Worm (Caenorhabditis elegans) whole organism, early embryonic: Measurements from ENCODE around the gene zip-11.

Source experiments
- B0310.2 ChIP-seq: sonication (generic microtip); optimal IDR thresholded peaks from 2 replicates; lab custom pipeline; 2016; ENCODE audit warnings: mild to moderate bottlenecking, missing genetic modification characterization, missing compliant biosample characterization
- F13C5.2 ChIP-seq: sonication (generic microtip); optimal IDR thresholded peaks from 2 replicates; lab custom pipeline; 2017; ENCODE audit warnings: mild to moderate bottlenecking, missing genetic modification characterization, inconsistent platforms, missing compliant biosample characterization
- aly-1 ChIP-seq: sonication (generic microtip); optimal IDR thresholded peaks from 2 replicates; lab custom pipeline; 2016; ENCODE audit warnings: missing genetic modification characterization, missing compliant biosample characterization
- ama-1 ChIP-seq: fragments of 150-350 bp; optimal IDR thresholded peaks from 2 replicates; lab custom pipeline; 2014
- ceh-13 ChIP-seq: fragments of 200-800 bp; sonication (Bioruptor generic); optimal IDR thresholded peaks from 2 replicates; lab custom pipeline; 2018; ENCODE audit warnings: mild to moderate bottlenecking, missing genetic modification characterization, missing compliant biosample characterization
- ceh-36 ChIP-seq: sonication (generic microtip); optimal IDR thresholded peaks from 2 replicates; lab custom pipeline; 2016; ENCODE audit warnings: missing genetic modification characterization, inconsistent platforms, missing compliant biosample characterization
- ets-7 ChIP-seq: sonication (generic microtip); optimal IDR thresholded peaks from 2 replicates; lab custom pipeline; 2016; ENCODE audit warnings: missing genotype, missing genetic modification characterization, missing compliant biosample characterization
- flt-1 ChIP-seq: fragments of 200-800 bp; sonication (Bioruptor generic); IDR thresholded peaks from 2 replicates; pipeline ENCODE4 v1.3.6; 2022; ENCODE audit warnings: missing genetic modification characterization, missing compliant biosample characterization
- hmbx-1 ChIP-seq: sonication (generic microtip); optimal IDR thresholded peaks from 2 replicates; lab custom pipeline; 2016; ENCODE audit warnings: mild to moderate bottlenecking, missing genetic modification characterization, missing compliant biosample characterization
- hmg-4 ChIP-seq: fragments of 200-800 bp; sonication (Bioruptor generic); optimal IDR thresholded peaks from 2 replicates; lab custom pipeline; 2018; ENCODE audit warnings: mild to moderate bottlenecking, missing genetic modification characterization, missing compliant biosample characterization
- hnd-1 ChIP-seq: sonication (generic microtip); optimal IDR thresholded peaks from 2 replicates; lab custom pipeline; 2016; ENCODE audit warnings: missing genetic modification characterization, missing compliant biosample characterization
- pes-1 ChIP-seq: fragments of 200-800 bp; sonication (Bioruptor generic); IDR thresholded peaks from 2 replicates; pipeline ENCODE4 v1.3.6; 2022; ENCODE audit warnings: missing genetic modification reagents, missing genetic modification characterization, missing compliant biosample characterization
- scrt-1 ChIP-seq: fragments of 200-800 bp; sonication (Bioruptor generic); IDR thresholded peaks from 2 replicates; pipeline ENCODE4 v1.3.6; 2022; ENCODE audit warnings: missing genetic modification characterization, missing compliant biosample characterization
- sea-1 ChIP-seq: fragments of 200-800 bp; sonication (Bioruptor generic); conservative IDR thresholded peaks from 2 replicates; pipeline ENCODE4 v1.3.6; 2022; ENCODE audit warnings: missing genetic modification characterization, missing compliant biosample characterization
- tbx-11 ChIP-seq: fragments of 200-800 bp; sonication (Bioruptor generic); IDR thresholded peaks from 2 replicates; pipeline ENCODE4 v1.3.6; 2022; ENCODE audit warnings: missing genetic modification characterization, missing compliant biosample characterization
- tbx-37 ChIP-seq: fragments of 200-800 bp; sonication (Bioruptor generic); conservative IDR thresholded peaks from 2 replicates; pipeline ENCODE4 v1.3.6; 2022; ENCODE audit warnings: missing genetic modification reagents, missing genetic modification characterization, missing compliant biosample characterization
- tra-4 ChIP-seq: sonication (generic microtip); optimal IDR thresholded peaks from 2 replicates; lab custom pipeline; 2017; ENCODE audit warnings: missing genetic modification characterization, missing compliant biosample characterization

Gene zip-11

ce11 chrIV:3311243-3311642 lies at the start of gene zip-11:
zip-11 (plus strand) TSS chrIV:3311276.
- TF ChIP-seq hmg-4 (peak; percentile 28), hmbx-1 (tag; lab: Kevin White, UChicago) (no peak), B0310.2 (tag; lab: Kevin White, UChicago) (no peak), ceh-36 (tag; lab: Kevin White, UChicago) (no peak), tbx-11 (GFP tag; lab: Robert Waterston, UW) (no peak)

- TF ChIP-seq ama-1 (lab: Kevin White, UChicago) (no peak), ets-7 (tag; lab: Kevin White, UChicago) (no peak), hmg-4 (no peak), ceh-36 (tag; lab: Kevin White, UChicago) (no peak), tra-4 (tag; lab: Kevin White, UChicago) (no peak), scrt-1 (no peak), hmbx-1 (tag; lab: Kevin White, UChicago) (no peak), sea-1 (GFP tag; lab: Robert Waterston, UW) (no peak)
Observed at ce11 chrIV:3261761-3262160, 49.3 kb upstream of the zip-11 start.

DNA sequence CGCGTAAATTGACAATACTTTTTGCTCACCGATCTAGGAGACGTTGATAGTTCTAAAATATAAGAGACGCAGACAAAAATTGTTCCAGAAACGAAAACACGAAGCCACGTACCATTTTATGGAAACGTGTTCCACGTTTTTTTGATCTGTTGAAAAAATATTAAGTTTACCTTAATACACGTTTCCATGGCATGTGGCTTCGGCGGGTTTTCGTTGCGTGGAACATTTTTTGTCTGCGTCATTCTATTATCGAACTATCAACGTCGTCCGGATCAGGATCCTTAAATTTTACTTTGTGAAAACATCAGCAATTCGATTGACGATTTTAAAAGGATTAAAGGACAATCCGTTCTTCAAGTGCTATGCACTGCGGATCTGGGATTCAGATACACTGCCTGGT lies 45.4 kb upstream of the zip-11 start, which contains the start of gene T26C12.2:
Gene T26C12.2 (minus strand): TSS at position 101 of the 400 bp plus-strand sequence.
- TF ChIP-seq aly-1 (tag; lab: Kevin White, UChicago): no peak
- TF ChIP-seq ama-1 (lab: Kevin White, UChicago): no peak
- no peak for TF ChIP-seq pes-1 (GFP tag; lab: Robert Waterston, UW)
- TF ChIP-seq hmg-4: no peak
- TF ChIP-seq ets-7 (tag; lab: Kevin White, UChicago): no peak
- no peak for TF ChIP-seq flt-1 (GFP tag; lab: Robert Waterston, UW)
- TF ChIP-seq B0310.2 (tag; lab: Kevin White, UChicago): no peak
- TF ChIP-seq tbx-11 (GFP tag; lab: Robert Waterston, UW): no peak
- no peak for TF ChIP-seq hmbx-1 (tag; lab: Kevin White, UChicago)
- no peak for TF ChIP-seq F13C5.2 (tag; lab: Kevin White, UChicago)
- TF ChIP-seq sea-1 (GFP tag; lab: Robert Waterston, UW): no peak
- TF ChIP-seq ceh-13 (GFP tag; lab: Kevin White, UChicago): no peak

DNA sequence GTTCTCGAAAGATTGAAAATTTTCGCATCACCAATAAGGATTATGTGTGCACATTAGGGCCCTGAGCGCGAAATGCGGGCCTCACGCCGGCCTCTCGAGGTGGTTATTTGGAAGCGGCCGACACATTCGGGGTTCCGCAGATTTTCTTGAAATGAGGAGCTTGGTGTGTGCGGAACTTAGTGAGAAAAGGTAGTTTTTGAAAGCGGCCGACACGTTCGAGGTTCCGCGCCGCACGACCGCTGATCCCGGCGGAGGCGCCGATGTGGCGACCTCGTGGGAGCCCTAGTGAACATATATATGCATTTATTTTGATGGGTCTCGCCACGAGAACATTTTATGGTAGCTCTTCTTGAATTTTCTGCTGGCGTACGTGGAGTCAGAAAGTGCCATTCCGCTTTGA lies 44.2 kb upstream of the zip-11 start:
- TF ChIP-seq F13C5.2 (tag; lab: Kevin White, UChicago) (no peak), aly-1 (tag; lab: Kevin White, UChicago) (no peak), tbx-37 (GFP tag; lab: Robert Waterston, UW) (no peak), scrt-1 (no peak), ama-1 (lab: Kevin White, UChicago) (no peak), hmg-4 (no peak), tbx-11 (GFP tag; lab: Robert Waterston, UW) (no peak), tra-4 (tag; lab: Kevin White, UChicago) (no peak), hmbx-1 (tag; lab: Kevin White, UChicago) (no peak), ceh-36 (tag; lab: Kevin White, UChicago) (no peak), ceh-13 (GFP tag; lab: Kevin White, UChicago) (no peak)

- no peak for TF ChIP-seq ceh-36 (tag; lab: Kevin White, UChicago)
- no peak for TF ChIP-seq pes-1 (GFP tag; lab: Robert Waterston, UW)
- no peak for TF ChIP-seq hmbx-1 (tag; lab: Kevin White, UChicago)
- TF ChIP-seq hnd-1 (tag; lab: Kevin White, UChicago): no peak
Observed at ce11 chrIV:3267581-3267980, 43.5 kb upstream of the zip-11 start, which contains the start of gene clec-173. clec-173 (minus strand) TSS chrIV:3267681.

DNA sequence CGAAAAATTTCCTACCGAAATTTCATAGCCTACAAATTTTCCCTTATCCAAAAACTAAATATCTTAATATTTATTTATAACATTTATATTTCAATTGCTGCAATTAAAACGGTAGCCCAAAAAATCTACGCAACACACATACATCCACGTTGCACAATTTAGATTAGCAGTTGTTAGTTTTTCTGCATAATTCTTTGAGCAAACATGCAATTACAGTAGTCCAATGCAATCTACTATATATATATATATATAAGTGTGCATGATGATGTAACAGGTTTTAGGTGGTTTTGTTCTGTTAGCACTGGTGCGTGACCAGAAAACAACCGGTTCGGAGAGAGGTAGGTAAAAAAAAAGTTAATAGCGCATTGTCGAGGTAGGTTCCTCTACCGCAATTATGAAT lies 39.7 kb upstream of the zip-11 start:
- TF ChIP-seq ets-7 (tag; lab: Kevin White, UChicago) (no peak), tra-4 (tag; lab: Kevin White, UChicago) (no peak), ceh-13 (GFP tag; lab: Kevin White, UChicago) (no peak), hnd-1 (tag; lab: Kevin White, UChicago) (no peak), tbx-37 (GFP tag; lab: Robert Waterston, UW) (no peak), ceh-36 (tag; lab: Kevin White, UChicago) (no peak), F13C5.2 (tag; lab: Kevin White, UChicago) (no peak), scrt-1 (no peak), ama-1 (lab: Kevin White, UChicago) (no peak), sea-1 (GFP tag; lab: Robert Waterston, UW) (no peak), aly-1 (tag; lab: Kevin White, UChicago) (no peak), hmg-4 (no peak), pes-1 (GFP tag; lab: Robert Waterston, UW) (no peak), hmbx-1 (tag; lab: Kevin White, UChicago) (no peak), flt-1 (GFP tag; lab: Robert Waterston, UW) (no peak)

- TF ChIP-seq ets-7 (tag; lab: Kevin White, UChicago) (no peak), flt-1 (GFP tag; lab: Robert Waterston, UW) (no peak), hmg-4 (no peak), ceh-36 (tag; lab: Kevin White, UChicago) (no peak), hmbx-1 (tag; lab: Kevin White, UChicago) (no peak), ceh-13 (GFP tag; lab: Kevin White, UChicago) (no peak), tra-4 (tag; lab: Kevin White, UChicago) (no peak), tbx-11 (GFP tag; lab: Robert Waterston, UW) (no peak), F13C5.2 (tag; lab: Kevin White, UChicago) (no peak), tbx-37 (GFP tag; lab: Robert Waterston, UW) (no peak), scrt-1 (no peak), aly-1 (tag; lab: Kevin White, UChicago) (no peak), ama-1 (lab: Kevin White, UChicago) (no peak), hnd-1 (tag; lab: Kevin White, UChicago) (no peak)
Observed at ce11 chrIV:3273295-3273694, 37.8 kb upstream of the zip-11 start, which contains the start of gene T26C12.3. T26C12.3 (minus strand) TSS chrIV:3273395.
